Worm (Caenorhabditis elegans): ENCODE results near the gene Y69E1A.8.

Gene Y69E1A.8

DNA sequence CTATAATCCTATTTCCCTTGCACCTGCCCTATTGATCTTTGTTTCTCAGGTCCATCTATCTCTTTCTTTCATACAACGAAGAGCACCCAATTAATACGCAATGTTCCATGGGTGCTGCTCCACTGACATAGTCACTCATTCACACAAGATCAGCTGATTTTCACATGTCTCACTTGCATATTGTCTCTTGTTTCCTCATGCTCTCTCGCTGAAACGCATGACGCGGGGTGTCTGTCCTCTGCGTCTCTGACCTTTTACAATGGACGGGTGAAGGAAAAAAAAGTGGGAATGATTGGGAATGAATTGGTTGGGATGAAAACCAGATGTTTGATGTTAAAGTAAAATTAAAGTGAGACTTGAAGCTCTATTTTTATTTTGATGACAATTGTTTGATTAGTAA, 31.1 kb upstream of the Y69E1A.8 start (continued):
- TF ChIP-seq ces-1 (GFP tag; optimal IDR thresholded peaks at IDR 0.05) (no peak), madf-9 (GFP tag; conservative IDR thresholded peaks at IDR 0.05) (peak; percentile 57; the same call in 1 of the 2 replicates), zip-2 (tag; optimal IDR thresholded peaks at IDR 0.05) (no peak), lin-15B (tag; optimal IDR thresholded peaks at IDR 0.05) (no peak), attf-4 (tag; optimal IDR thresholded peaks at IDR 0.05) (peak; percentile 62), dmd-9 (GFP tag; IDR thresholded peaks at IDR 0.05) (no peak), dpl-1 (GFP tag; optimal IDR thresholded peaks at IDR 0.05) (peak; percentile 59), zfp-2 (tag; optimal IDR thresholded peaks at IDR 0.05) (no peak), ceh-20 (GFP tag; IDR thresholded peaks at IDR 0.05) (peak; percentile 91), tra-1 (GFP tag; IDR thresholded peaks at IDR 0.05) (peak; percentile 84)

- TF ChIP-seq Y105C5A.15 (GFP tag; IDR thresholded peaks at IDR 0.05), result peak; percentile 58; the same call in 1 of the 2 replicates
- peak; percentile 89 for TF ChIP-seq lin-13 (GFP tag; optimal IDR thresholded peaks at IDR 0.05)
- 0 out of 2 replicates have a peak, but pooled peaks have one; percentile 55 for TF ChIP-seq php-3 (GFP tag; IDR thresholded peaks at IDR 0.05)
- peak; percentile 93 for TF ChIP-seq mdt-29 (GFP tag; IDR thresholded peaks at IDR 0.05)
- TF ChIP-seq nhr-76 (tag; optimal IDR thresholded peaks at IDR 0.05), result peak; percentile 22
- TF ChIP-seq ZK337.2 (GFP tag; IDR thresholded peaks at IDR 0.05), result no peak
- peak; percentile 63 to 70 for TF ChIP-seq daf-16 (GFP tag; optimal IDR thresholded peaks at IDR 0.05)
- TF ChIP-seq daf-16 (tag; optimal IDR thresholded peaks at IDR 0.05), result peak; percentile 93
- peak; percentile 89 for TF ChIP-seq zfp-3 (GFP tag; conservative IDR thresholded peaks at IDR 0.05)
- TF ChIP-seq hif-1 (tag; optimal IDR thresholded peaks at IDR 0.05), result peak; percentile 24 to 77
- peak; percentile 100 for TF ChIP-seq hlh-11 (tag; optimal IDR thresholded peaks at IDR 0.05)
- TF ChIP-seq unc-130 (GFP tag; optimal IDR thresholded peaks at IDR 0.05), result no peak
- peak; percentile 69 for TF ChIP-seq duxl-1 (tag; optimal IDR thresholded peaks at IDR 0.05; ENCODE audit: poor library complexity)
- TF ChIP-seq lin-39 (tag; optimal IDR thresholded peaks at IDR 0.05), result peak; percentile 1
- no peak for TF ChIP-seq lim-7 (GFP tag; IDR thresholded peaks at IDR 0.05)
- peak; percentile 39 for TF ChIP-seq zfp-2 (tag; optimal IDR thresholded peaks at IDR 0.05)
- no peak for TF ChIP-seq Y48G9A.11 (GFP tag; IDR thresholded peaks at IDR 0.05)
- TF ChIP-seq F26F4.8 (GFP tag; conservative IDR thresholded peaks at IDR 0.05), result no peak
- peak; percentile 76 for TF ChIP-seq set-16 (GFP tag; IDR thresholded peaks at IDR 0.05)
- TF ChIP-seq madf-5 (GFP tag; IDR thresholded peaks at IDR 0.05), result no peak
- peak; percentile 86 for TF ChIP-seq nhr-25 (tag; optimal IDR thresholded peaks at IDR 0.05; ENCODE audit: borderline replicate concordance, insufficient read depth)
- TF ChIP-seq lin-38 (GFP tag; IDR thresholded peaks at IDR 0.05), result peak; percentile 73
- peak; percentile 83 for TF ChIP-seq T20F7.1 (GFP tag; optimal IDR thresholded peaks at IDR 0.05)
- TF ChIP-seq egl-27 (tag; optimal IDR thresholded peaks at IDR 0.05), result no peak
- peak; percentile 84 for TF ChIP-seq nhr-41 (GFP tag; IDR thresholded peaks at IDR 0.05)
- peak; percentile 19 for TF ChIP-seq ama-1 (optimal IDR thresholded peaks at IDR 0.05)
- TF ChIP-seq zag-1 (tag; optimal IDR thresholded peaks at IDR 0.05), result peak; percentile 26
- TF ChIP-seq egl-43 (GFP tag; IDR thresholded peaks at IDR 0.05), result peak; percentile 65; the same call in 1 of the 2 replicates
- TF ChIP-seq nhr-42 (GFP tag; IDR thresholded peaks at IDR 0.05), result peak; percentile 87
- TF ChIP-seq dpl-1 (GFP tag; optimal IDR thresholded peaks at IDR 0.05), result peak; percentile 66
- TF ChIP-seq zip-2 (tag; optimal IDR thresholded peaks at IDR 0.05), result no peak
- TF ChIP-seq nhr-102 (tag; optimal IDR thresholded peaks at IDR 0.05), result peak; percentile 92
- no peak for TF ChIP-seq daf-19 (GFP tag; conservative IDR thresholded peaks at IDR 0.05)
- peak; percentile 87 for TF ChIP-seq ctbp-1 (GFP tag; IDR thresholded peaks at IDR 0.05)
- peak; percentile 87 for TF ChIP-seq hmg-1.1 (GFP tag; IDR thresholded peaks at IDR 0.05)
- peak; percentile 54; the same call in 1 of the 2 replicates for TF ChIP-seq lin-29 (GFP tag; IDR thresholded peaks at IDR 0.05)
- TF ChIP-seq ceh-82 (tag; optimal IDR thresholded peaks at IDR 0.05), result no peak
- TF ChIP-seq lin-15B (tag; optimal IDR thresholded peaks at IDR 0.05), result no peak
- peak; percentile 100 for TF ChIP-seq aha-1 (tag)
- peak; percentile 100 for TF ChIP-seq hlh-30 (tag; optimal IDR thresholded peaks at IDR 0.05; ENCODE audit: insufficient read depth)
- no peak for TF ChIP-seq unc-39 (tag; optimal IDR thresholded peaks at IDR 0.05)
- TF ChIP-seq mdl-1 (tag; optimal IDR thresholded peaks at IDR 0.05), result peak; percentile 69 to 96
Measured at ce11 chrIV:10935853-10936491, 30.4 kb upstream of the Y69E1A.8 start, which contains the start of gene lgg-2. lgg-2 (minus strand) TSS chrIV:10935903.
